Worm (Caenorhabditis elegans) whole organism, L1 larva: Measurements from ENCODE around the gene F55C12.6.

Experiments
- aly-2 ChIP-seq: fragments of 150-350 bp; optimal IDR thresholded peaks from 2 replicates; lab custom pipeline; 2014; ENCODE audit warnings: missing biosample characterization, missing genetic modification characterization
- irx-1 ChIP-seq: sonication (generic microtip); optimal IDR thresholded peaks from 2 replicates; lab custom pipeline; 2016; ENCODE audit warnings: missing genetic modification characterization, missing compliant biosample characterization
- jun-1 ChIP-seq: fragments of 150-350 bp; optimal IDR thresholded peaks from 2 replicates; lab custom pipeline; 2014; ENCODE audit warnings: missing biosample characterization, missing genetic modification reagents, missing genetic modification characterization
- lin-13 ChIP-seq: fragments of 150-350 bp; optimal IDR thresholded peaks from 2 replicates; lab custom pipeline; 2014; ENCODE audit warnings: missing biosample characterization, missing genetic modification reagents, missing genetic modification characterization
- lsy-2 ChIP-seq, 2 experiments: fragments of 150-350 bp; optimal IDR thresholded peaks; 2 replicates each; lab custom pipeline; 2014; ENCODE audit warnings: missing biosample characterization in 2 of 2, missing genetic modification characterization in 2 of 2
- nhr-12 ChIP-seq: sonication (generic microtip); optimal IDR thresholded peaks from 2 replicates; lab custom pipeline; 2017; ENCODE audit warnings: missing biosample characterization, missing genetic modification characterization
- nhr-19 ChIP-seq: fragments of 200-800 bp; sonication (Bioruptor generic); conservative IDR thresholded peaks from 2 replicates; pipeline ENCODE4 v1.3.6; 2022; ENCODE audit warnings: missing genetic modification characterization, missing compliant biosample characterization
- nhr-47 ChIP-seq: sonication (generic microtip); optimal IDR thresholded peaks from 2 replicates; lab custom pipeline; 2016; ENCODE audit warnings: mild to moderate bottlenecking, missing genetic modification characterization, moderate library complexity, missing compliant biosample characterization
- unc-62 ChIP-seq: fragments of 150-350 bp; optimal IDR thresholded peaks from 2 replicates; lab custom pipeline; 2014; ENCODE audit warnings: missing biosample characterization, missing genetic modification reagents, missing genetic modification characterization
- xbp-1 ChIP-seq: sonication (generic microtip); optimal IDR thresholded peaks from 2 replicates; lab custom pipeline; 2016; ENCODE audit warnings: missing genetic modification characterization, missing compliant biosample characterization
- ztf-11 ChIP-seq, 2 experiments: sonication (generic microtip); optimal IDR thresholded peaks; 2 replicates each; lab custom pipeline; 2016 to 2017; ENCODE audit warnings: missing genetic modification characterization in 2 of 2, missing biosample characterization in 1 of 2, missing compliant biosample characterization in 1 of 2

DNA sequence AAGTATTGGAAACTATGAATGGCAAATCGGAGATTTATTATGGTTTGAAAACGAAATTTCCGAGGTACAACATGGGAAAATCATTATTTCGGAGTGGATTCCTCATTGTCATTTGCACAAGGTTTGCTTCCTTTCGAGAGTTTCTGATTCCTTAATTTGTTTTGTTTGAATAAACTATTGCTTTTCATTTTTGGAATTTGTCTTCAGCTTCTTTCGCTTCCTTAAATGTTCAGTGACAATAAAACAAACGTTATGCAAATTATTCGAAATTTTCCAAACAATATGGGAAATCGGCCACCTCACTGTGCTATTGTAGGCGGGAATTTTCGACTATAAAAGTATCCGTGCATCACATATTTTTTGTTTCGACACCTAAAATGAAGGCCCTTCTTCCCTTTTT lies 34.1 kb downstream of the F55C12.6 start, which contains the start of gene nep-25:
- TF ChIP-seq ztf-11 (tag; optimal IDR thresholded peaks at IDR 0.05; lab: Kevin White, UChicago) (no peak), nhr-19 (GFP tag; lab: Robert Waterston, UW) (no peak), unc-62 (no peak), nhr-47 (tag; lab: Kevin White, UChicago) (no peak), jun-1 (tag; lab: Kevin White, UChicago) (no peak), lin-13 (GFP tag; lab: Kevin White, UChicago) (no peak), nhr-12 (tag; lab: Kevin White, UChicago) (no peak), irx-1 (tag; lab: Kevin White, UChicago) (no peak), lsy-2 (tag; optimal IDR thresholded peaks at IDR 0.05; lab: Kevin White, UChicago) (no peak), aly-2 (tag; lab: Kevin White, UChicago) (no peak), xbp-1 (tag; lab: Kevin White, UChicago) (no peak)
